Worm (Caenorhabditis elegans): ENCODE data around the gene W02D7.6.
A peak's percentile ranks its signal among the peaks of the same experiment; 100 is the strongest.

The W02D7.6 gene

ce11 chrV:8278830-8279229 lies 22.5 kb downstream of the W02D7.6 start, which contains the start of gene str-136:
str-136 (minus strand) TSS chrV:8278930.
- TF ChIP-seq nhr-23 (tag; optimal IDR thresholded peaks at IDR 0.05) (no peak), nhr-43 (tag; optimal IDR thresholded peaks at IDR 0.05; ENCODE audit: poor library complexity, severe bottlenecking) (no peak), lin-39 (tag; optimal IDR thresholded peaks at IDR 0.05) (no peak), nhr-67 (tag; optimal IDR thresholded peaks at IDR 0.05) (no peak), nhr-28 (tag; optimal IDR thresholded peaks at IDR 0.05) (no peak), jun-1 (tag; optimal IDR thresholded peaks at IDR 0.05) (no peak), R02D3.7 (tag; optimal IDR thresholded peaks at IDR 0.05) (no peak), ZK546.5 (tag; optimal IDR thresholded peaks at IDR 0.05) (no peak), unc-39 (tag; optimal IDR thresholded peaks at IDR 0.05) (no peak), nhr-11 (tag; optimal IDR thresholded peaks at IDR 0.05) (no peak), sea-2 (GFP tag; optimal IDR thresholded peaks at IDR 0.05) (no peak), zag-1 (tag; optimal IDR thresholded peaks at IDR 0.05) (no peak), daf-12 (tag; optimal IDR thresholded peaks at IDR 0.05) (no peak), ama-1 (optimal IDR thresholded peaks at IDR 0.05) (no peak), elt-2 (tag; optimal IDR thresholded peaks at IDR 0.05) (no peak), ztf-4 (tag; optimal IDR thresholded peaks at IDR 0.05) (no peak), tbx-2 (tag; optimal IDR thresholded peaks at IDR 0.05) (no peak), fkh-2 (tag; optimal IDR thresholded peaks at IDR 0.05) (no peak), mml-1 (tag; optimal IDR thresholded peaks at IDR 0.05) (no peak), elt-3 (tag; optimal IDR thresholded peaks at IDR 0.05) (no peak)

ce11 chrV:8271995-8272394 lies 29.3 kb downstream of the W02D7.6 start, which contains the start of gene asp-5:
asp-5 (plus strand) TSS chrV:8272385.
- TF ChIP-seq pqm-1 (tag; optimal IDR thresholded peaks at IDR 0.05) (peak; percentile 87), elt-2 (tag; optimal IDR thresholded peaks at IDR 0.05) (peak; percentile 89), egl-5 (tag; optimal IDR thresholded peaks at IDR 0.05) (no peak), nhr-11 (tag; optimal IDR thresholded peaks at IDR 0.05) (no peak), lin-15B (tag; optimal IDR thresholded peaks at IDR 0.05) (no peak)

- TF ChIP-seq ceh-82 (tag; optimal IDR thresholded peaks at IDR 0.05) (no peak), lsy-12 (tag; optimal IDR thresholded peaks at IDR 0.05) (no peak), tbx-2 (tag; optimal IDR thresholded peaks at IDR 0.05) (no peak), lin-15B (tag; optimal IDR thresholded peaks at IDR 0.05) (no peak), daf-12 (tag; optimal IDR thresholded peaks at IDR 0.05) (no peak), mml-1 (tag; optimal IDR thresholded peaks at IDR 0.05) (no peak), ztf-11 (tag; optimal IDR thresholded peaks at IDR 0.05) (no peak), unc-39 (tag; optimal IDR thresholded peaks at IDR 0.05) (no peak), egl-27 (tag; optimal IDR thresholded peaks at IDR 0.05) (no peak), nhr-43 (tag; optimal IDR thresholded peaks at IDR 0.05; ENCODE audit: poor library complexity, severe bottlenecking) (no peak), pqm-1 (tag; optimal IDR thresholded peaks at IDR 0.05) (no peak), hmg-11 (tag; optimal IDR thresholded peaks at IDR 0.05) (no peak)
These were observed 29.9 kb downstream of the W02D7.6 start for ce11 chrV:8271395-8271794.

ce11 chrV:8269878-8270277 lies 31.4 kb downstream of the W02D7.6 start:
- no peak for TF ChIP-seq egl-5 (tag; optimal IDR thresholded peaks at IDR 0.05)
- TF ChIP-seq snpc-4 (tag; optimal IDR thresholded peaks at IDR 0.05): no peak
- TF ChIP-seq lin-15B (tag; optimal IDR thresholded peaks at IDR 0.05): no peak
- no peak for TF ChIP-seq ZK546.5 (tag; optimal IDR thresholded peaks at IDR 0.05)
- TF ChIP-seq nhr-77 (tag; optimal IDR thresholded peaks at IDR 0.05): no peak
- TF ChIP-seq nhr-23 (tag; optimal IDR thresholded peaks at IDR 0.05): no peak
- no peak for TF ChIP-seq ceh-9 (tag; optimal IDR thresholded peaks at IDR 0.05)
- TF ChIP-seq nhr-76 (tag; optimal IDR thresholded peaks at IDR 0.05): no peak
- no peak for TF ChIP-seq daf-12 (tag; optimal IDR thresholded peaks at IDR 0.05)
- no peak for TF ChIP-seq hmg-11 (tag; optimal IDR thresholded peaks at IDR 0.05)
- TF ChIP-seq pqm-1 (tag; optimal IDR thresholded peaks at IDR 0.05): peak; percentile 75
- no peak for TF ChIP-seq nhr-67 (tag; optimal IDR thresholded peaks at IDR 0.05)
- TF ChIP-seq lin-39 (tag; optimal IDR thresholded peaks at IDR 0.05): no peak
- TF ChIP-seq nfya-1 (tag; optimal IDR thresholded peaks at IDR 0.05; ENCODE audit: insufficient read depth): no peak
- TF ChIP-seq ceh-16 (tag; optimal IDR thresholded peaks at IDR 0.05): no peak
- no peak for TF ChIP-seq nhr-12 (tag; optimal IDR thresholded peaks at IDR 0.05)
- TF ChIP-seq unc-62 (GFP tag; optimal IDR thresholded peaks at IDR 0.05): no peak
- TF ChIP-seq pha-4 (tag; optimal IDR thresholded peaks at IDR 0.05): peak; percentile 57
- TF ChIP-seq nhr-11 (tag; optimal IDR thresholded peaks at IDR 0.05): no peak
- TF ChIP-seq zag-1 (tag; optimal IDR thresholded peaks at IDR 0.05): no peak
- TF ChIP-seq ama-1 (optimal IDR thresholded peaks at IDR 0.05): no peak
- TF ChIP-seq nhr-43 (tag; optimal IDR thresholded peaks at IDR 0.05; ENCODE audit: poor library complexity, severe bottlenecking): no peak
- TF ChIP-seq ztf-11 (tag; optimal IDR thresholded peaks at IDR 0.05): no peak
- TF ChIP-seq elt-1 (tag; optimal IDR thresholded peaks at IDR 0.05): no peak
- TF ChIP-seq tbx-2 (tag; optimal IDR thresholded peaks at IDR 0.05): no peak
- TF ChIP-seq skn-1 (tag; optimal IDR thresholded peaks at IDR 0.05): no peak
- no peak for TF ChIP-seq fkh-2 (tag; optimal IDR thresholded peaks at IDR 0.05)
- TF ChIP-seq jun-1 (tag; optimal IDR thresholded peaks at IDR 0.05): peak; percentile 24
- TF ChIP-seq elt-3 (tag; optimal IDR thresholded peaks at IDR 0.05): no peak
- no peak for TF ChIP-seq mdl-1 (tag; optimal IDR thresholded peaks at IDR 0.05)
- TF ChIP-seq elt-2 (tag; optimal IDR thresholded peaks at IDR 0.05): peak; percentile 85
- TF ChIP-seq egl-27 (tag; optimal IDR thresholded peaks at IDR 0.05): no peak
- no peak for TF ChIP-seq lsy-12 (tag; optimal IDR thresholded peaks at IDR 0.05)
- TF ChIP-seq ceh-28 (tag; optimal IDR thresholded peaks at IDR 0.05): no peak
- no peak for TF ChIP-seq ztf-4 (tag; optimal IDR thresholded peaks at IDR 0.05)

Measured in whole organism, L3 larva.